Worm (Caenorhabditis elegans): Measurements from ENCODE around the gene hlh-11.
A peak's percentile ranks its signal among the peaks of the same experiment; 100 is the strongest.

hlh-11 gene

DNA sequence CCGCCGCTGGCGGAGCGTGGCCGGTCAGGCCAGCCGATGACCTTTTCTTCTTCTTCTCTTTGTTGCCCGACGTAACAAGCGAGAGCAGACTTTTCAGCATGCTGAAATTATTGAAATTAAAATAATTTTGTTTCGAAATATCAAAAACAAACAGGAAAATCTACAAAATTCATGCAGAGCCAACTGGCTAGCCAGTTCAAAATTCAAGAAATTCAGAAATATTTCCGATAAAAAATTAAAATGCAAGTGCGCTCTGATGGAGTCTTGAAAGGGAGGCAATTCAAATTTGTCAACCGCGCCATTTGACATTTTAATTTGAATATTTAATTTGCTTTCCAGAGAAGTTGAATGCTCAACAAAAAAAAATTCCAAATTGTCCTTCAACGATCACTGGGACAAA is 18.9 kb upstream of the hlh-11 start, which contains the start of gene F58A4.2:
Gene F58A4.2, minus strand, starts transcription at position 101 of the 400 bp plus-strand sequence.
- no peak for TF ChIP-seq unc-62 (GFP tag; optimal IDR thresholded peaks at IDR 0.05)
- TF ChIP-seq nhr-76 (tag; optimal IDR thresholded peaks at IDR 0.05): no peak
- TF ChIP-seq snpc-4 (tag; optimal IDR thresholded peaks at IDR 0.05): no peak
- TF ChIP-seq mab-5 (tag; optimal IDR thresholded peaks at IDR 0.05): no peak
- no peak for TF ChIP-seq lsy-2 (tag; optimal IDR thresholded peaks at IDR 0.05)
- TF ChIP-seq flh-1 (GFP tag; optimal IDR thresholded peaks at IDR 0.05): no peak
- TF ChIP-seq M03D4.4 (tag; optimal IDR thresholded peaks at IDR 0.05): no peak
- TF ChIP-seq ham-2 (GFP tag; optimal IDR thresholded peaks at IDR 0.05): no peak
- no peak for TF ChIP-seq bed-3 (GFP tag; optimal IDR thresholded peaks at IDR 0.05)
- TF ChIP-seq nhr-12 (tag; optimal IDR thresholded peaks at IDR 0.05): no peak

DNA sequence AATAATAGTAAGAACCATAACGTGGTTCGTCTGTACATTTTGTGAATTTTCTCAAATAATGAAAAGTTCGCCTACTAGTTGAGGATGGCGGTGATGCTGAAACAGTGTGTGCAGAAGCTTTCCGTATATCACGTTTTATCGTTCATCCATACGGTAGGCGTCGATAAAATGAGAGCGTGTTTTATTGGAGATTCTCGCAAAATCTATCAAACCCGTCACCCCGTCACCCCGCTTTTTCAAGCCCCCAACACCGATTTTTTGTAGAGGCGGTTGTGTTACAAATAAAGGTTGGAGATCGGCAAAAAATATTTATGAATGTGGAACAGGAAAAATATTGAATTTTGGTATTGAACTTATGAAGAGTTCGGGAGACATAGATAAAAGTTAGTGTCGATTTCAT is 10.9 kb upstream of the hlh-11 start, which contains the start of gene clec-161:
Gene clec-161, minus strand, starts transcription at position 101 of the 400 bp plus-strand sequence.
- TF ChIP-seq nhr-76 (tag; optimal IDR thresholded peaks at IDR 0.05) (no peak), nhr-237 (tag; optimal IDR thresholded peaks at IDR 0.05) (no peak), nhr-12 (tag; optimal IDR thresholded peaks at IDR 0.05) (no peak), blmp-1 (tag; optimal IDR thresholded peaks at IDR 0.05) (no peak), lsy-2 (tag; optimal IDR thresholded peaks at IDR 0.05) (no peak), ces-1 (GFP tag; optimal IDR thresholded peaks at IDR 0.05) (no peak), mls-2 (tag; optimal IDR thresholded peaks at IDR 0.05) (no peak), ceh-39 (tag; optimal IDR thresholded peaks at IDR 0.05) (no peak), cnd-1 (tag; optimal IDR thresholded peaks at IDR 0.05) (no peak), sptf-1 (tag; optimal IDR thresholded peaks at IDR 0.05) (no peak), zip-8 (tag; optimal IDR thresholded peaks at IDR 0.05) (no peak), nhr-2 (tag; optimal IDR thresholded peaks at IDR 0.05) (no peak), drap-1 (GFP tag; optimal IDR thresholded peaks at IDR 0.05) (no peak), sem-2 (GFP tag; optimal IDR thresholded peaks at IDR 0.05) (no peak)

DNA sequence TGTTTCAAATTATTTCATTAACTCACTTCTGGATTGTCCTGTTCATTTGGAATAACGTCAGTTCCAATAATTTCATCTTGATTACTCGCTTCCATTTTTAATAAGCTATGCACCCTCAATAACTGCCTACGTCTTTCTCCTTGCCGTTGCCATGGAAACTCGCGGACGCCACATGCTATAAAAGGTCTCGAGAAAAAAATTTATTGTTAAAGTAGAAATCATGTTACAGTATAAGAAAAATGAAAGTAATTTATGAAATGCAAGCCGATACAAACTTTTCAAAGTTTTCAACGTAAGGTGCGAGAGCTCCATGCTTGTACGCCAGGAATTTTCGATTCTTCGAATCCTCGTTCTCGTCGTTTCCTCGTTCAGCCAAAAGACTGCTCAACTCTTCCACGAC is 7.4 kb upstream of the hlh-11 start, which contains the start of gene bbs-4:
Gene bbs-4, minus strand, starts transcription at position 101 of the 400 bp plus-strand sequence.
- no peak for TF ChIP-seq lsy-2 (tag; optimal IDR thresholded peaks at IDR 0.05)
- TF ChIP-seq ztf-11 (tag; optimal IDR thresholded peaks at IDR 0.05): no peak
- TF ChIP-seq snpc-4 (tag; optimal IDR thresholded peaks at IDR 0.05): no peak
- no peak for TF ChIP-seq ces-1 (GFP tag; optimal IDR thresholded peaks at IDR 0.05)
- no peak for TF ChIP-seq bed-3 (GFP tag; optimal IDR thresholded peaks at IDR 0.05)
- TF ChIP-seq zip-8 (tag; optimal IDR thresholded peaks at IDR 0.05): no peak
- TF ChIP-seq nhr-237 (tag; optimal IDR thresholded peaks at IDR 0.05): no peak
- no peak for TF ChIP-seq elt-1 (tag; optimal IDR thresholded peaks at IDR 0.05; ENCODE audit: borderline replicate concordance, insufficient read depth)
- TF ChIP-seq nhr-28 (tag; optimal IDR thresholded peaks at IDR 0.05): no peak
- TF ChIP-seq ham-2 (GFP tag; optimal IDR thresholded peaks at IDR 0.05): no peak
- no peak for TF ChIP-seq cnd-1 (tag; optimal IDR thresholded peaks at IDR 0.05)

DNA sequence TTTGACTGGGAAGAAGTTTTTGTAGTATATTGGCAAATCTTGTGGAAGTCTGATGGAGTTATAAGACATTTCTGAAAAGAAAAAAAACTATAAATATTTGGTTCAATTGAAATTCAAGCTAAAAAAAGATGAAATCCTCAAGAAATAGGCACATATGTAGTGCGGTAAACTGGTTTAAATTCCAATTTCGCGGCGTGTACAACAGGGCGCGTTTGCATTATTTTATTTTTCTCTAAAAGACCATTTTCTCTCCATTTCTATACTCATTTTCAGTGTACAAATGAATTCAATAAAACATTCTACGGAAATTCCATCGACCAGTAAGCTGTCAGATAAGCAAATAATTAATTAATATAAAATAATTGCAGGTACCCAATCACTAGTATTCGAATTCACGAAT is 5.3 kb upstream of the hlh-11 start, which contains the start of the genes pri-1 and F58A4.6:
Gene pri-1, minus strand, starts transcription at position 71 of the 400 bp plus-strand sequence.
Gene F58A4.6, plus strand, starts transcription at position 272 of the 400 bp plus-strand sequence.
- TF ChIP-seq nhr-237 (tag; optimal IDR thresholded peaks at IDR 0.05): peak; percentile 11
- peak; percentile 38 for TF ChIP-seq lsy-2 (tag; optimal IDR thresholded peaks at IDR 0.05)
- no peak for TF ChIP-seq ztf-11 (tag; optimal IDR thresholded peaks at IDR 0.05)
- no peak for TF ChIP-seq nhr-2 (tag; optimal IDR thresholded peaks at IDR 0.05)

DNA sequence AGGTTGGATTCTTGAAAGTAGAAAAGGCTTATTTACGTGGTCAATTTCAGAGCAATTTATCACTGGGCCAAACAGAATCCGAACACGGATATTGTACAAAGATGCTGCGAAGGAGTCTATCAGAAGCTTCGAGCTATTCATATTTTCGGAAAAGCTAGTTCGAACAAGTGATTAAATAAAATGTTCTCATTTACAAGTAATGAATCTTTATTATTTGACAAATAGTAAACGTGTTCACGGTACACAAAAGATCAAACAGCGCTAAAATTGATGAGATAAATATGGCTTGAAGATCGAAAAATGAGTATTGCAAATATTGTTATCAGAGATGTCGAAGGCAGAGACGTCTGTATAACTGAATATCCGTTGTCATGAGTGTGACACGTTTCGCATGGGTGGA is 4.4 kb upstream of the hlh-11 start:
- TF ChIP-seq sptf-1 (tag; optimal IDR thresholded peaks at IDR 0.05) (no peak), nhr-28 (tag; optimal IDR thresholded peaks at IDR 0.05) (no peak), lin-13 (tag; optimal IDR thresholded peaks at IDR 0.05) (no peak), elt-3 (tag; optimal IDR thresholded peaks at IDR 0.05) (no peak), lin-32 (GFP tag; optimal IDR thresholded peaks at IDR 0.05) (no peak), bed-3 (GFP tag; optimal IDR thresholded peaks at IDR 0.05) (no peak), nhr-76 (tag; optimal IDR thresholded peaks at IDR 0.05) (no peak), elt-1 (tag; optimal IDR thresholded peaks at IDR 0.05; ENCODE audit: borderline replicate concordance, insufficient read depth) (no peak), nhr-2 (tag; optimal IDR thresholded peaks at IDR 0.05) (no peak), ceh-83 (GFP tag; optimal IDR thresholded peaks at IDR 0.05) (no peak), pha-4 (tag; optimal IDR thresholded peaks at IDR 0.05) (no peak), blmp-1 (tag; optimal IDR thresholded peaks at IDR 0.05) (no peak), unc-39 (tag; optimal IDR thresholded peaks at IDR 0.05) (no peak), ceh-43 (GFP tag; optimal IDR thresholded peaks at IDR 0.05) (no peak), nhr-237 (tag; optimal IDR thresholded peaks at IDR 0.05) (no peak), lsy-2 (tag; optimal IDR thresholded peaks at IDR 0.05) (no peak)

Data from whole organism, mixed stage, embryonic.